Fruit fly (Drosophila melanogaster) whole organism, prepupa: ENCODE data around the gene CG32264.

Experiments used
- Blimp-1 ChIP-seq: fragments of 200-800 bp; sonication (Bioruptor generic); optimal IDR thresholded peaks from 3 replicates; lab custom pipeline; 2017; ENCODE audit warnings: missing biosample characterization, missing genetic modification characterization, mild to moderate bottlenecking, moderate library complexity, missing genetic modification reagents
- CG10631 ChIP-seq: fragments of 200-800 bp; sonication (Bioruptor generic); optimal IDR thresholded peaks from 2 replicates; lab custom pipeline; 2016; ENCODE audit warnings: missing biosample characterization, missing genetic modification characterization
- CG10669 ChIP-seq: fragments of 200-800 bp; sonication (Bioruptor generic); optimal IDR thresholded peaks from 3 replicates; lab custom pipeline; 2018; ENCODE audit warnings: missing biosample characterization, mild to moderate bottlenecking, missing genetic modification characterization, moderate library complexity
- CG11294 ChIP-seq: fragments of 200-800 bp; sonication (Bioruptor generic); IDR thresholded peaks from 2 replicates; pipeline ENCODE4 v1.3.6; 2022; ENCODE audit warnings: missing biosample characterization, missing genetic modification characterization
- CG11762 ChIP-seq: fragments of 200-800 bp; sonication (Bioruptor generic); optimal IDR thresholded peaks from 3 replicates; lab custom pipeline; 2016; ENCODE audit warnings: missing biosample characterization, missing genetic modification characterization; ENCODE audit not compliant: insufficient read depth
- CG11902 ChIP-seq: fragments of 200-800 bp; sonication (Bioruptor generic); optimal IDR thresholded peaks from 3 replicates; lab custom pipeline; 2016; ENCODE audit warnings: missing biosample characterization, missing genetic modification characterization
- CG15336 ChIP-seq: fragments of 200-800 bp; sonication (Bioruptor generic); IDR thresholded peaks from 2 replicates; pipeline ENCODE4 v1.3.6; 2022; ENCODE audit warnings: missing biosample characterization, missing genetic modification characterization
- CG1621 ChIP-seq: fragments of 200-800 bp; sonication (Bioruptor generic); optimal IDR thresholded peaks from 3 replicates; lab custom pipeline; 2018; ENCODE audit warnings: missing biosample characterization, mild to moderate bottlenecking, missing genetic modification characterization
- CG16779 ChIP-seq: fragments of 200-800 bp; sonication (Bioruptor generic); optimal IDR thresholded peaks from 3 replicates; lab custom pipeline; 2017; ENCODE audit warnings: missing biosample characterization, mild to moderate bottlenecking, missing genetic modification characterization
- CG31627 ChIP-seq: fragments of 200-800 bp; sonication (Bioruptor generic); optimal IDR thresholded peaks from 3 replicates; lab custom pipeline; 2016; ENCODE audit warnings: missing biosample characterization, missing genetic modification characterization
- CG32006 ChIP-seq: fragments of 200-800 bp; sonication (Bioruptor generic); optimal IDR thresholded peaks from 3 replicates; lab custom pipeline; 2017; ENCODE audit warnings: missing biosample characterization, mild to moderate bottlenecking, missing genetic modification characterization
- CG34406 ChIP-seq: fragments of 200-800 bp; sonication (Bioruptor generic); optimal IDR thresholded peaks from 3 replicates; lab custom pipeline; 2016; ENCODE audit warnings: missing biosample characterization, missing genetic modification characterization
- CG3919 ChIP-seq: fragments of 200-800 bp; sonication (Bioruptor generic); optimal IDR thresholded peaks from 3 replicates; lab custom pipeline; 2016; ENCODE audit warnings: missing biosample characterization, missing genetic modification characterization
- CG4318 ChIP-seq: fragments of 200-800 bp; sonication (Bioruptor generic); optimal IDR thresholded peaks from 3 replicates; lab custom pipeline; 2017; ENCODE audit warnings: missing biosample characterization, mild to moderate bottlenecking, missing genetic modification characterization
- CG6163 ChIP-seq: fragments of 200-800 bp; sonication (Bioruptor generic); IDR thresholded peaks from 3 replicates; pipeline ENCODE4 v1.3.6; 2022; ENCODE audit warnings: missing biosample characterization, missing genetic modification characterization
- CG6276 ChIP-seq: fragments of 200-800 bp; sonication (Bioruptor generic); optimal IDR thresholded peaks from 2 replicates; lab custom pipeline; 2017; ENCODE audit warnings: missing biosample characterization, mild to moderate bottlenecking, missing genetic modification characterization
- CG6792 ChIP-seq: fragments of 200-800 bp; sonication (Bioruptor generic); optimal IDR thresholded peaks from 3 replicates; lab custom pipeline; 2016; ENCODE audit warnings: missing biosample characterization, missing genetic modification characterization
- CG6808 ChIP-seq: fragments of 200-800 bp; sonication (Bioruptor generic); optimal IDR thresholded peaks from 3 replicates; lab custom pipeline; 2017; ENCODE audit warnings: missing biosample characterization, missing genetic modification characterization, mild to moderate bottlenecking, moderate library complexity, missing genetic modification reagents
- CG7368 ChIP-seq: fragments of 200-800 bp; sonication (Bioruptor generic); optimal IDR thresholded peaks from 3 replicates; lab custom pipeline; 2016; ENCODE audit warnings: missing biosample characterization, missing genetic modification characterization
- CG8119 ChIP-seq: fragments of 200-800 bp; sonication (Bioruptor generic); IDR thresholded peaks from 3 replicates; pipeline ENCODE4 v1.3.6; 2022; ENCODE audit warnings: missing biosample characterization, missing genetic modification characterization
- CG8319 ChIP-seq: fragments of 200-800 bp; sonication (Bioruptor generic); optimal IDR thresholded peaks from 3 replicates; lab custom pipeline; 2016; ENCODE audit warnings: missing biosample characterization, missing genetic modification characterization
- CG8632 ChIP-seq: fragments of 200-800 bp; sonication (Bioruptor generic); optimal IDR thresholded peaks from 3 replicates; lab custom pipeline; 2016; ENCODE audit warnings: missing biosample characterization, missing genetic modification characterization
- CG9139 ChIP-seq: fragments of 200-800 bp; sonication (Bioruptor generic); optimal IDR thresholded peaks from 3 replicates; lab custom pipeline; 2017; ENCODE audit warnings: missing biosample characterization, mild to moderate bottlenecking, missing genetic modification characterization
- Eip75B ChIP-seq: fragments of 200-800 bp; sonication (Bioruptor generic); optimal IDR thresholded peaks from 3 replicates; lab custom pipeline; 2016; ENCODE audit warnings: missing biosample characterization, missing genetic modification characterization
- Eip93F ChIP-seq: fragments of 200-800 bp; sonication (Bioruptor generic); optimal IDR thresholded peaks from 2 replicates; lab custom pipeline; 2016; ENCODE audit warnings: missing biosample characterization, mild to moderate bottlenecking, missing genetic modification characterization
- Ets21C ChIP-seq: fragments of 200-800 bp; sonication (Bioruptor generic); optimal IDR thresholded peaks from 3 replicates; lab custom pipeline; 2016; ENCODE audit warnings: missing biosample characterization, missing genetic modification characterization
- Ets96B ChIP-seq: fragments of 200-800 bp; optimal IDR thresholded peaks from 2 replicates; lab custom pipeline; 2019; ENCODE audit warnings: missing biosample characterization, mild to moderate bottlenecking, missing genetic modification characterization, moderate library complexity
- Gug ChIP-seq: fragments of 200-800 bp; sonication (Bioruptor generic); IDR thresholded peaks from 2 replicates; pipeline ENCODE4 v1.3.6; 2022; ENCODE audit warnings: missing biosample characterization, missing genetic modification characterization
- Hr39 ChIP-seq: fragments of 200-800 bp; sonication (Bioruptor generic); optimal IDR thresholded peaks from 2 replicates; lab custom pipeline; 2016; ENCODE audit warnings: missing biosample characterization, missing genetic modification characterization
- Hr4 ChIP-seq: fragments of 200-800 bp; sonication (Bioruptor generic); optimal IDR thresholded peaks from 3 replicates; lab custom pipeline; 2016; ENCODE audit warnings: missing biosample characterization, missing genetic modification characterization
- Lpt ChIP-seq: fragments of 200-800 bp; sonication (Bioruptor generic); optimal IDR thresholded peaks from 3 replicates; lab custom pipeline; 2016; ENCODE audit warnings: missing biosample characterization, missing genetic modification characterization
- Met ChIP-seq: fragments of 200-800 bp; sonication (Bioruptor generic); optimal IDR thresholded peaks from 3 replicates; lab custom pipeline; 2016; ENCODE audit warnings: missing biosample characterization, missing genetic modification characterization
- OdsH ChIP-seq: fragments of 200-800 bp; sonication (Bioruptor generic); optimal IDR thresholded peaks from 3 replicates; lab custom pipeline; 2016; ENCODE audit warnings: missing biosample characterization, missing genetic modification characterization
- Smox ChIP-seq: fragments of 200-800 bp; sonication (Bioruptor generic); optimal IDR thresholded peaks from 3 replicates; lab custom pipeline; 2016; ENCODE audit warnings: missing biosample characterization, missing genetic modification characterization
- Sox14 ChIP-seq: fragments of 200-800 bp; sonication (Bioruptor generic); optimal IDR thresholded peaks from 3 replicates; lab custom pipeline; 2016; ENCODE audit warnings: missing biosample characterization, missing genetic modification characterization
- Sox15 ChIP-seq: fragments of 200-800 bp; sonication (Bioruptor generic); optimal IDR thresholded peaks from 3 replicates; lab custom pipeline; 2016; ENCODE audit warnings: missing biosample characterization, missing genetic modification characterization
- acj6 ChIP-seq: fragments of 200-800 bp; sonication (Bioruptor generic); optimal IDR thresholded peaks from 3 replicates; lab custom pipeline; 2016; ENCODE audit warnings: missing biosample characterization, missing genetic modification characterization
- cyc ChIP-seq: fragments of 200-800 bp; sonication (Bioruptor generic); optimal IDR thresholded peaks from 3 replicates; lab custom pipeline; 2016; ENCODE audit warnings: missing biosample characterization, missing genetic modification characterization
- dac ChIP-seq: fragments of 200-800 bp; sonication (Bioruptor generic); optimal IDR thresholded peaks from 2 replicates; lab custom pipeline; 2017; ENCODE audit warnings: missing biosample characterization, mild to moderate bottlenecking, missing genetic modification characterization
- dsx ChIP-seq: fragments of 200-800 bp; optimal IDR thresholded peaks from 3 replicates; lab custom pipeline; 2019; ENCODE audit warnings: missing biosample characterization, mild to moderate bottlenecking, missing genetic modification characterization, moderate library complexity; ENCODE audit not compliant: poor library complexity, severe bottlenecking
- eg ChIP-seq: fragments of 200-800 bp; sonication (Bioruptor generic); IDR thresholded peaks from 3 replicates; pipeline ENCODE4 v1.3.6; 2022; ENCODE audit warnings: missing biosample characterization, missing genetic modification characterization
- fd59A ChIP-seq: fragments of 200-800 bp; sonication (Bioruptor generic); optimal IDR thresholded peaks from 2 replicates; lab custom pipeline; 2017; ENCODE audit warnings: missing biosample characterization, mild to moderate bottlenecking, missing genetic modification characterization, missing genetic modification reagents
- fd85E ChIP-seq: fragments of 200-800 bp; sonication (Bioruptor generic); optimal IDR thresholded peaks from 3 replicates; lab custom pipeline; 2016; ENCODE audit warnings: missing biosample characterization, missing genetic modification characterization
- fkh ChIP-seq: fragments of 200-800 bp; sonication (Bioruptor generic); optimal IDR thresholded peaks from 3 replicates; lab custom pipeline; 2017; ENCODE audit warnings: missing biosample characterization, mild to moderate bottlenecking, missing genetic modification characterization, moderate library complexity
- lz ChIP-seq: fragments of 200-800 bp; sonication (Bioruptor generic); optimal IDR thresholded peaks from 3 replicates; lab custom pipeline; 2016; ENCODE audit warnings: missing biosample characterization, missing genetic modification characterization
- pdm3 ChIP-seq: fragments of 200-800 bp; sonication (Bioruptor generic); optimal IDR thresholded peaks from 3 replicates; lab custom pipeline; 2016; ENCODE audit warnings: missing biosample characterization, missing genetic modification characterization
- salr ChIP-seq, 2 experiments: fragments of 200-800 bp; sonication (Bioruptor generic); optimal IDR thresholded peaks; 3 replicates each; lab custom pipeline; 2016 to 2018; ENCODE audit warnings: missing biosample characterization in 2 of 2, missing genetic modification characterization in 2 of 2, mild to moderate bottlenecking in 1 of 2
- spab ChIP-seq: fragments of 200-800 bp; sonication (Bioruptor generic); optimal IDR thresholded peaks from 2 replicates; lab custom pipeline; 2017; ENCODE audit warnings: missing biosample characterization, mild to moderate bottlenecking, missing genetic modification characterization, missing genetic modification reagents
- ss ChIP-seq, 2 experiments: fragments of 200-800 bp; sonication (Bioruptor generic); optimal IDR thresholded peaks; 2 replicates in 1 of 2; 3 replicates in 1 of 2; lab custom pipeline; 2017 to 2018; ENCODE audit warnings: mild to moderate bottlenecking in 2 of 2, missing biosample characterization in 2 of 2, missing genetic modification characterization in 2 of 2, moderate library complexity in 1 of 2
- topi ChIP-seq: fragments of 200-800 bp; sonication (Bioruptor generic); optimal IDR thresholded peaks from 3 replicates; lab custom pipeline; 2016; ENCODE audit warnings: missing biosample characterization, missing genetic modification characterization
- vri ChIP-seq: fragments of 200-800 bp; sonication (Bioruptor generic); optimal IDR thresholded peaks from 3 replicates; lab custom pipeline; 2016; ENCODE audit warnings: missing biosample characterization, mild to moderate bottlenecking, missing genetic modification characterization

The CG32264 gene

DNA sequence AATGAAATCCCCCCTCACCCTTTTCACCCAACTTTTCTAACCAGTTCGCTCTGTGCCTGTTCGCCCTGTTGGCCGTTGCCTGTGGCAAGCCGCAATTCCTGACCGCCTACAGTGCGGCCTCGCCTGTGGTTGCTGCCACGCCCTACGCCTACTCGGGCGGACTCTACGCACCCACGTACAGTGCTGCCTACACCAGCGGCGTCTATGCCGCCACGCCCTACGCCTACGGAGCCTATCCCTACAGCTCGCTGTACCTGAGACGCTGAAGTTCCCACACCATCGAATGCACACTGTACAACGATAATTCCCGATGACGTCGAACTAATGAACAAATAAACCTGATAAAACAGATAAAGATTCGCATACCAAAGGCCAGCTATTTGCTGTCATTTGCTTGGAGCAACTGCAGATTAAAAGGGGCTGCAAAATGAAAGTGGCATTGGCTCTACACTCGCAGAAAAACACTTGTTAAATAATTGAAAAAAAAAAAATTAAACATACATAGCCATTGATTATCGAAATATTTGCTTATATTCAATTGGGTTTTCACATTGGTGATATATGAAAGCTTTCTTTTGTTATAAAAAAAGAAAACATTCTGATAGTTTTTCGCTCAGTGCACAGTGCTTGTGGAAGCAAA is 15.1 kb downstream of the CG32264 start:
- TF ChIP-seq salr (GFP tag; optimal IDR thresholded peaks at IDR 0.05; lab: Kevin White, UChicago), result peak in 1 of 2 experiments; percentile 33
- TF ChIP-seq CG9139, result no peak
- TF ChIP-seq CG6808 (GFP tag; lab: Kevin White, UChicago), result no peak
- no peak for TF ChIP-seq CG8319 (GFP tag; lab: Kevin White, UChicago)
- TF ChIP-seq topi, result peak; percentile 22
- TF ChIP-seq pdm3 (GFP tag; lab: Kevin White, UChicago), result peak; percentile 20
- peak; percentile 20 for TF ChIP-seq CG6792
- TF ChIP-seq Met, result no peak
- TF ChIP-seq fd59A (GFP tag; lab: Kevin White, UChicago), result no peak
- TF ChIP-seq Sox14, result no peak
- TF ChIP-seq Eip93F (GFP tag; lab: Kevin White, UChicago), result no peak
- TF ChIP-seq CG15336 (GFP tag; lab: Robert Waterston, UW), result peak; percentile 41; the same call in 1 of the 2 replicates
- TF ChIP-seq cyc (GFP tag; lab: Kevin White, UChicago), result peak; percentile 10
- no peak for TF ChIP-seq CG31627
- peak; percentile 20 for TF ChIP-seq Eip75B (GFP tag; lab: Kevin White, UChicago)
- TF ChIP-seq CG32006, result peak; percentile 58
- peak; percentile 16 for TF ChIP-seq CG11902
- TF ChIP-seq Sox15, result no peak
- peak; percentile 39 for TF ChIP-seq CG3919
- TF ChIP-seq ss (GFP tag; optimal IDR thresholded peaks at IDR 0.05; lab: Kevin White, UChicago), result no peak
- peak; percentile 38 for TF ChIP-seq Hr4 (GFP tag; lab: Kevin White, UChicago)
- TF ChIP-seq CG10669 (GFP tag; lab: Kevin White, UChicago), result no peak
- TF ChIP-seq CG6163 (GFP tag; lab: Robert Waterston, UW), result peak; percentile 14; the same call in 1 of the 3 replicates
- TF ChIP-seq Ets96B (tag; lab: Kevin White, UChicago), result peak; percentile 11
- TF ChIP-seq Hr39 (GFP tag; lab: Kevin White, UChicago), result peak; percentile 12
- TF ChIP-seq CG16779 (tag; lab: Kevin White, UChicago), result no peak
- peak; percentile 7 for TF ChIP-seq acj6 (GFP tag; lab: Kevin White, UChicago)
- TF ChIP-seq CG11762 (GFP tag; lab: Kevin White, UChicago), result no peak
- TF ChIP-seq vri (GFP tag; lab: Kevin White, UChicago), result no peak
- TF ChIP-seq lz (GFP tag; lab: Kevin White, UChicago), result no peak
- no peak for TF ChIP-seq CG34406
- peak; percentile 53 for TF ChIP-seq CG6276 (GFP tag; lab: Kevin White, UChicago)
- no peak for TF ChIP-seq fd85E
- TF ChIP-seq dsx (GFP tag; lab: Kevin White, UChicago), result no peak
- TF ChIP-seq Smox (GFP tag; lab: Kevin White, UChicago), result no peak
- no peak for TF ChIP-seq CG1621 (tag; lab: Kevin White, UChicago)
- TF ChIP-seq CG8632, result no peak
- TF ChIP-seq CG11294 (GFP tag; lab: Robert Waterston, UW), result no peak
- peak; percentile 18 for TF ChIP-seq CG7368
- no peak for TF ChIP-seq CG4318 (GFP tag; lab: Kevin White, UChicago)
- TF ChIP-seq OdsH (GFP tag; lab: Kevin White, UChicago), result peak; percentile 11
- peak; percentile 41 for TF ChIP-seq CG10631 (GFP tag; lab: Kevin White, UChicago)
- no peak for TF ChIP-seq fkh (GFP tag; lab: Kevin White, UChicago)
- TF ChIP-seq Ets21C, result no peak
- peak; percentile 8; the same call in 1 of the 2 replicates for TF ChIP-seq Gug (GFP tag; lab: Robert Waterston, UW)
- TF ChIP-seq Blimp-1 (GFP tag; lab: Kevin White, UChicago), result no peak
- TF ChIP-seq spab (GFP tag; lab: Kevin White, UChicago), result peak; percentile 1
- TF ChIP-seq dac, result no peak
- no peak for TF ChIP-seq Lpt (GFP tag; lab: Kevin White, UChicago)
- no peak; the same call in 2 of the 3 replicates for TF ChIP-seq CG8119 (GFP tag; lab: Robert Waterston, UW)
- TF ChIP-seq eg (GFP tag; lab: Robert Waterston, UW), result peak; percentile 55; the same call in 2 of the 3 replicates
